Fruit fly (Drosophila melanogaster) whole organism, embryonic: Measurements from ENCODE around the gene spn-B.

Source experiments
- Ada2b ChIP-seq: fragments of 200-800 bp; sonication (Bioruptor generic); IDR thresholded peaks from 2 replicates; pipeline ENCODE4 v1.3.6; 2022; ENCODE audit warnings: missing biosample characterization, missing genetic modification characterization
- B-H1 ChIP-seq: fragments of 200-800 bp; sonication (Bioruptor generic); IDR thresholded peaks from 3 replicates; pipeline ENCODE4 v1.3.6; 2022; ENCODE audit warnings: missing biosample characterization, missing genetic modification characterization
- CG10209 ChIP-seq: fragments of 200-800 bp; sonication (Bioruptor generic); optimal IDR thresholded peaks from 3 replicates; lab custom pipeline; 2017; ENCODE audit warnings: missing biosample characterization, mild to moderate bottlenecking, missing genetic modification characterization, missing genetic modification reagents
- CG10267 ChIP-seq: fragments of 200-800 bp; sonication (Bioruptor generic); optimal IDR thresholded peaks from 2 replicates; lab custom pipeline; 2018; ENCODE audit warnings: missing biosample characterization, mild to moderate bottlenecking, missing genetic modification characterization, moderate library complexity
- CG11093 ChIP-seq: fragments of 200-800 bp; sonication (Bioruptor generic); IDR thresholded peaks from 3 replicates; pipeline ENCODE4 v1.3.6; 2022; ENCODE audit warnings: missing biosample characterization, missing genetic modification characterization
- CG11723 ChIP-seq: fragments of 200-800 bp; sonication (Bioruptor generic); optimal IDR thresholded peaks from 2 replicates; lab custom pipeline; 2017; ENCODE audit warnings: missing biosample characterization, mild to moderate bottlenecking, missing genetic modification characterization
- CG12071 ChIP-seq: fragments of 200-800 bp; sonication (Bioruptor generic); optimal IDR thresholded peaks from 3 replicates; lab custom pipeline; 2018; ENCODE audit warnings: missing biosample characterization, mild to moderate bottlenecking, missing genetic modification characterization
- CG12659 ChIP-seq: fragments of 200-800 bp; sonication (Bioruptor generic); optimal IDR thresholded peaks from 3 replicates; lab custom pipeline; 2017; ENCODE audit warnings: mild to moderate bottlenecking, missing biosample characterization, missing genetic modification reagents, missing genetic modification characterization
- CG12942 ChIP-seq: fragments of 200-800 bp; sonication (Bioruptor generic); optimal IDR thresholded peaks from 3 replicates; lab custom pipeline; 2016; ENCODE audit warnings: missing biosample characterization, missing genetic modification characterization
- CG15011 ChIP-seq: fragments of 200-800 bp; sonication (Bioruptor generic); optimal IDR thresholded peaks from 3 replicates; lab custom pipeline; 2018; ENCODE audit warnings: missing biosample characterization, mild to moderate bottlenecking, missing genetic modification characterization
- CG15073 ChIP-seq: fragments of 200-800 bp; sonication (Bioruptor generic); optimal IDR thresholded peaks from 2 replicates; lab custom pipeline; 2016; ENCODE audit warnings: missing biosample characterization, missing genetic modification characterization
- CG15269 ChIP-seq: fragments of 200-800 bp; sonication (Bioruptor generic); optimal IDR thresholded peaks from 2 replicates; lab custom pipeline; 2018; ENCODE audit warnings: missing biosample characterization, mild to moderate bottlenecking, missing genetic modification characterization, moderate library complexity
- CG15479 ChIP-seq: fragments of 200-800 bp; sonication (Bioruptor generic); optimal IDR thresholded peaks from 3 replicates; lab custom pipeline; 2019; ENCODE audit warnings: missing biosample characterization, mild to moderate bottlenecking, missing genetic modification characterization, moderate library complexity
- CG15601 ChIP-seq: fragments of 200-800 bp; sonication (Bioruptor generic); optimal IDR thresholded peaks from 3 replicates; lab custom pipeline; 2019; ENCODE audit warnings: missing biosample characterization, mild to moderate bottlenecking, missing genetic modification characterization, moderate library complexity
- CG17186 ChIP-seq: fragments of 200-800 bp; sonication (Bioruptor generic); optimal IDR thresholded peaks from 3 replicates; lab custom pipeline; 2017; ENCODE audit warnings: missing biosample characterization, missing genetic modification reagents, missing genetic modification characterization
- CG2120 ChIP-seq: fragments of 200-800 bp; sonication (Bioruptor generic); optimal IDR thresholded peaks from 3 replicates; lab custom pipeline; 2016; ENCODE audit warnings: missing biosample characterization, missing genetic modification characterization
- CG30403 ChIP-seq: fragments of 200-800 bp; sonication (Bioruptor generic); optimal IDR thresholded peaks from 3 replicates; lab custom pipeline; 2016; ENCODE audit warnings: missing biosample characterization, missing genetic modification characterization
- CG31224 ChIP-seq: fragments of 200-800 bp; sonication (Bioruptor generic); IDR thresholded peaks from 2 replicates; pipeline ENCODE4 v1.3.6; 2022; ENCODE audit warnings: missing biosample characterization, missing genetic modification characterization
- CG31441 ChIP-seq: fragments of 200-800 bp; sonication (Bioruptor generic); IDR thresholded peaks from 2 replicates; pipeline ENCODE4 v1.3.6; 2022; ENCODE audit warnings: missing biosample characterization, missing genetic modification characterization
- CG34224 ChIP-seq: fragments of 200-800 bp; sonication (Bioruptor generic); IDR thresholded peaks from 3 replicates; pipeline ENCODE4 v1.3.6; 2022; ENCODE audit warnings: missing biosample characterization, missing genetic modification characterization; ENCODE audit not compliant: partially characterized antibody
- CG4617 ChIP-seq: fragments of 200-800 bp; sonication (Bioruptor generic); optimal IDR thresholded peaks from 3 replicates; lab custom pipeline; 2016; ENCODE audit warnings: missing biosample characterization, missing genetic modification characterization, borderline replicate concordance
- CG6791 ChIP-seq: fragments of 200-800 bp; sonication (Bioruptor generic); IDR thresholded peaks from 3 replicates; pipeline ENCODE4 v1.3.6; 2022; ENCODE audit warnings: missing biosample characterization, missing genetic modification characterization; ENCODE audit not compliant: partially characterized antibody
- Dll ChIP-seq: fragments of 200-800 bp; sonication (Bioruptor generic); IDR thresholded peaks from 4 replicates; pipeline ENCODE4 v1.3.6; 2022; ENCODE audit warnings: missing biosample characterization, missing genetic modification characterization; ENCODE audit not compliant: partially characterized antibody
- E2f1 ChIP-seq: fragments of 200-800 bp; sonication (Bioruptor generic); IDR thresholded peaks from 2 replicates; pipeline ENCODE4 v1.3.6; 2022; ENCODE audit warnings: missing biosample characterization, missing genetic modification characterization
- Ets65A ChIP-seq: fragments of 200-800 bp; sonication (Bioruptor generic); peaks from one replicate; lab custom pipeline; 2016; ENCODE audit warnings: missing biosample characterization, missing genetic modification characterization
- Ets97D ChIP-seq: fragments of 200-800 bp; sonication (Bioruptor generic); optimal IDR thresholded peaks from 3 replicates; lab custom pipeline; 2016; ENCODE audit warnings: missing biosample characterization, missing genetic modification characterization
- Fer1 ChIP-seq: fragments of 200-800 bp; sonication (Bioruptor generic); optimal IDR thresholded peaks from 2 replicates; lab custom pipeline; 2017; ENCODE audit warnings: missing biosample characterization, mild to moderate bottlenecking, missing genetic modification characterization
- Hey ChIP-seq: fragments of 200-800 bp; sonication (Bioruptor generic); optimal IDR thresholded peaks from 3 replicates; lab custom pipeline; 2018; ENCODE audit warnings: missing biosample characterization, mild to moderate bottlenecking, missing genetic modification characterization
- Lhr ChIP-seq: fragments of 200-800 bp; sonication (Bioruptor generic); optimal IDR thresholded peaks from 3 replicates; lab custom pipeline; 2017; ENCODE audit warnings: mild to moderate bottlenecking, missing biosample characterization, missing genetic modification reagents, missing genetic modification characterization
- NC2α ChIP-seq: fragments of 200-800 bp; sonication (Bioruptor generic); optimal IDR thresholded peaks from 2 replicates; lab custom pipeline; 2016; ENCODE audit warnings: missing biosample characterization, missing genetic modification characterization
- Neu2 ChIP-seq: fragments of 200-800 bp; sonication (Bioruptor generic); optimal IDR thresholded peaks from 3 replicates; lab custom pipeline; 2016; ENCODE audit warnings: missing biosample characterization, missing genetic modification characterization, borderline replicate concordance
- Poxn ChIP-seq: fragments of 200-800 bp; sonication (Bioruptor generic); IDR thresholded peaks from 2 replicates; pipeline ENCODE4 v1.3.6; 2022; ENCODE audit warnings: missing biosample characterization, missing genetic modification characterization
- Sin3A ChIP-seq: fragments of >200 bp; optimal IDR thresholded peaks from 2 replicates; lab custom pipeline; 2018
- Sry-δ ChIP-seq: fragments of 200-800 bp; sonication (Bioruptor generic); optimal IDR thresholded peaks from 2 replicates; lab custom pipeline; 2016; ENCODE audit warnings: missing biosample characterization, missing genetic modification characterization
- Stat92E ChIP-seq, 3 experiments: fragments of >200 bp in 2 of 3; fragments of 200-800 bp in 1 of 3; sonication (Bioruptor generic) in 1 of 3; optimal IDR thresholded peaks; 2 replicates each; lab custom pipeline; 2017 to 2019; ENCODE audit warnings: missing biosample characterization in 3 of 3, missing genetic modification characterization in 3 of 3, mild to moderate bottlenecking in 1 of 3, moderate library complexity in 1 of 3
- YL-1 ChIP-seq: fragments of 200-800 bp; sonication (Bioruptor generic); optimal IDR thresholded peaks from 3 replicates; lab custom pipeline; 2017; ENCODE audit warnings: missing biosample characterization, mild to moderate bottlenecking, missing genetic modification characterization
- chn ChIP-seq: fragments of 200-800 bp; sonication (Bioruptor generic); optimal IDR thresholded peaks from 2 replicates; lab custom pipeline; 2016; ENCODE audit warnings: missing biosample characterization, missing genetic modification characterization
- danr ChIP-seq: fragments of 200-800 bp; sonication (Bioruptor generic); IDR thresholded peaks from 2 replicates; pipeline ENCODE4 v1.3.6; 2022; ENCODE audit warnings: missing biosample characterization, missing genetic modification characterization
- dmrt11E ChIP-seq: fragments of 200-800 bp; sonication (Bioruptor generic); optimal IDR thresholded peaks from 3 replicates; lab custom pipeline; 2018; ENCODE audit warnings: missing biosample characterization, mild to moderate bottlenecking, missing genetic modification characterization, moderate library complexity
- fd64A ChIP-seq: fragments of 200-800 bp; sonication (Bioruptor generic); optimal IDR thresholded peaks from 3 replicates; lab custom pipeline; 2018; ENCODE audit warnings: missing biosample characterization, mild to moderate bottlenecking, missing genetic modification characterization
- grn ChIP-seq: fragments of 200-800 bp; sonication (Bioruptor generic); optimal IDR thresholded peaks from 3 replicates; lab custom pipeline; 2017; ENCODE audit warnings: missing biosample characterization, missing genetic modification characterization
- otp ChIP-seq: fragments of 200-800 bp; sonication (Bioruptor generic); IDR thresholded peaks from 3 replicates; pipeline ENCODE4, ENCODE4 v1.3.6; 2022; ENCODE audit warnings: missing biosample characterization, missing genetic modification characterization
- pfk ChIP-seq: fragments of 200-800 bp; sonication (Bioruptor generic); optimal IDR thresholded peaks from 2 replicates; lab custom pipeline; 2018; ENCODE audit warnings: missing biosample characterization, mild to moderate bottlenecking, missing genetic modification characterization, moderate library complexity
- phol ChIP-seq: fragments of 200-800 bp; sonication (Bioruptor generic); optimal IDR thresholded peaks from 3 replicates; lab custom pipeline; 2018; ENCODE audit warnings: missing biosample characterization, mild to moderate bottlenecking, missing genetic modification characterization, moderate library complexity
- sens ChIP-seq: fragments of 200-800 bp; sonication (Bioruptor generic); peaks from one replicate; lab custom pipeline; 2016; ENCODE audit warnings: missing biosample characterization, missing genetic modification characterization
- sna ChIP-seq: fragments of 200-800 bp; sonication (Bioruptor generic); IDR thresholded peaks from 2 replicates; pipeline ENCODE4 v1.3.6; 2022; ENCODE audit warnings: missing biosample characterization, missing genetic modification characterization; ENCODE audit not compliant: partially characterized antibody
- sob ChIP-seq: fragments of 200-800 bp; sonication (Bioruptor generic); IDR thresholded peaks from 2 replicates; pipeline ENCODE4 v1.3.6; 2022; ENCODE audit warnings: missing biosample characterization, missing genetic modification characterization
- sug ChIP-seq: fragments of 200-800 bp; optimal IDR thresholded peaks from 2 replicates; lab custom pipeline; 2019; ENCODE audit warnings: missing biosample characterization, mild to moderate bottlenecking, missing genetic modification characterization, moderate library complexity
- tio ChIP-seq: fragments of 200-800 bp; sonication (Bioruptor generic); optimal IDR thresholded peaks from 2 replicates; lab custom pipeline; 2017; ENCODE audit warnings: missing biosample characterization, missing genetic modification characterization, inconsistent platforms
- zen ChIP-seq: fragments of 200-800 bp; sonication (Bioruptor generic); optimal IDR thresholded peaks from 3 replicates; lab custom pipeline; 2018; ENCODE audit warnings: missing biosample characterization, mild to moderate bottlenecking, missing genetic modification characterization, moderate library complexity

The spn-B gene

DNA sequence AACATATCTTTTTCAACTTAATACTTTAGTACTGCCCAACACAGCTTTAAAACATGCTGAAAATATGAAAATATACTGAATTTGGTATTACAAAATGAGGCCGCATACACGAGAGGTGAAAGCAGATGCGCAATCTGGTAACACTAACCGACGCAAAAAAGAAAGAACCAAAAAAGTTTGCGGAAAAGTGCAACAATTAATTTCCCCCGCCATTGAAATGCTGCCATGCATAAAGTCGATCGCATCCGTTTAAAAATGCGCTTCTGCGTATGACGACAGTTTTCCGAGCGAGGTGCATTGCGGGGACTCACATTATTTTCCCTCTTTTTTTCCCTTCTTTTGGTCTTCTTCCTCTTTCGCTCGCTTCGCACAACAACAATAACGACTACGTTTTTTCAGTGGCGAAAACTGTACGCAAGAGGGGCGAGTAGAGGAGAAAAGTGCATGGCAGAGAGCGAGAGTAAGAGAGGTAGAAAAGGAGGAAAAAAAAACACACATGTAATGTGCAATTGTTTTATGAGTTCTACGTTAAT is 11.9 kb upstream of the spn-B start, which contains the start of gene Set8 (continued):
- TF ChIP-seq Fer1 (GFP tag; lab: Kevin White, UChicago) (peak; percentile 11), YL-1 (GFP tag; lab: Kevin White, UChicago) (peak; percentile 87), CG34224 (peak; percentile 59; the same call in 1 of the 3 replicates), CG31224 (GFP tag; lab: Robert Waterston, UW) (no peak), chn (no peak), CG12659 (GFP tag; lab: Kevin White, UChicago) (peak; percentile 60), CG17186 (peak; percentile 18), CG15479 (GFP tag; lab: Kevin White, UChicago) (peak; percentile 71), CG15269 (tag; lab: Kevin White, UChicago) (no peak), Lhr (GFP tag; lab: Kevin White, UChicago) (peak; percentile 68), Sin3A (lab: Kevin White, UChicago) (peak; percentile 48), Dll (GFP tag; lab: Robert Waterston, UW) (peak; percentile 38; the same call in 2 of the 4 replicates), Sry-δ (GFP tag; lab: Kevin White, UChicago) (peak; percentile 24), CG10209 (GFP tag; lab: Kevin White, UChicago) (no peak), CG15601 (peak; percentile 44), Ets97D (peak; percentile 68), CG2120 (GFP tag; lab: Kevin White, UChicago) (peak; percentile 25), grn (GFP tag; lab: Kevin White, UChicago) (no peak), dmrt11E (tag; lab: Kevin White, UChicago) (no peak), sug (tag; lab: Kevin White, UChicago) (no peak), danr (GFP tag; lab: Robert Waterston, UW) (no peak), E2f1 (GFP tag; lab: Robert Waterston, UW) (no peak), Poxn (no peak), sens (GFP tag; lab: Kevin White, UChicago) (peak; percentile 74), Stat92E (GFP tag; optimal IDR thresholded peaks at IDR 0.05; lab: Kevin White, UChicago) (peak in 1 of 3 experiments; percentile 80), Ets65A (GFP tag; lab: Kevin White, UChicago) (no peak), sob (no peak), CG6791 (0 out of 3 replicates have a peak, but pooled peaks have one; percentile 12), CG11723 (no peak), otp (no peak), tio (GFP tag; lab: Kevin White, UChicago) (no peak), Hey (tag; lab: Kevin White, UChicago) (no peak), phol (tag; lab: Kevin White, UChicago) (peak; percentile 54), NC2α (GFP tag; lab: Kevin White, UChicago) (no peak), B-H1 (GFP tag; lab: Robert Waterston, UW) (no peak), zen (tag; lab: Kevin White, UChicago) (peak; percentile 40), CG12942 (GFP tag; lab: Kevin White, UChicago) (no peak), CG15073 (GFP tag; lab: Kevin White, UChicago) (no peak), Neu2 (GFP tag; lab: Kevin White, UChicago) (no peak), fd64A (no peak), Ada2b (GFP tag; lab: Robert Waterston, UW) (no peak), CG31441 (GFP tag; lab: Robert Waterston, UW) (no peak), CG4617 (GFP tag; lab: Kevin White, UChicago) (peak; percentile 91), CG11093 (no peak), CG10267 (tag; lab: Kevin White, UChicago) (peak; percentile 90), CG15011 (GFP tag; lab: Kevin White, UChicago) (no peak), pfk (GFP tag; lab: Kevin White, UChicago) (no peak), CG12071 (no peak), CG30403 (GFP tag; lab: Kevin White, UChicago) (peak; percentile 1), sna (GFP tag; lab: Robert Waterston, UW) (peak; percentile 31; the same call in 1 of the 2 replicates)
